Worm (Caenorhabditis elegans) whole organism, mixed stage, embryonic: ENCODE data around the gene htp-1.

Experiments used
- M03D4.4 ChIP-seq: sonication (generic microtip); optimal IDR thresholded peaks from 2 replicates; lab custom pipeline; 2017; ENCODE audit warnings: mild to moderate bottlenecking, missing genetic modification characterization, missing compliant biosample characterization
- bed-3 ChIP-seq: fragments of 200-800 bp; sonication (Bioruptor generic); optimal IDR thresholded peaks from 3 replicates; lab custom pipeline; 2018; ENCODE audit warnings: mild to moderate bottlenecking, missing genetic modification characterization, moderate library complexity, missing compliant biosample characterization
- ceh-39 ChIP-seq: fragments of 150-350 bp; optimal IDR thresholded peaks from 2 replicates; lab custom pipeline; 2014; ENCODE audit warnings: missing biosample characterization, missing genetic modification characterization
- ceh-83 ChIP-seq: fragments of 200-800 bp; sonication (Bioruptor generic); optimal IDR thresholded peaks from 2 replicates; lab custom pipeline; 2018; ENCODE audit warnings: mild to moderate bottlenecking, missing genetic modification characterization, missing compliant biosample characterization
- ces-1 ChIP-seq: fragments of 150-350 bp; optimal IDR thresholded peaks from 2 replicates; lab custom pipeline; 2014; ENCODE audit warnings: missing biosample characterization, missing genetic modification reagents, missing genetic modification characterization
- cnd-1 ChIP-seq: fragments of 200-800 bp; sonication (Bioruptor generic); optimal IDR thresholded peaks from 2 replicates; lab custom pipeline; 2018; ENCODE audit warnings: mild to moderate bottlenecking, missing genetic modification characterization, missing compliant biosample characterization
- drap-1 ChIP-seq: fragments of 200-800 bp; sonication (Bioruptor generic); optimal IDR thresholded peaks from 3 replicates; lab custom pipeline; 2018; ENCODE audit warnings: mild to moderate bottlenecking, missing genetic modification characterization, missing compliant biosample characterization
- elt-1 ChIP-seq: sonication (generic microtip); optimal IDR thresholded peaks from 2 replicates; lab custom pipeline; 2017; ENCODE audit warnings: missing genetic modification characterization, mild to moderate bottlenecking, missing compliant biosample characterization, antibody characterized with exemption, moderate library complexity, borderline replicate concordance; ENCODE audit not compliant: insufficient read depth
- flh-1 ChIP-seq: fragments of 200-800 bp; sonication (Bioruptor generic); optimal IDR thresholded peaks from 2 replicates; lab custom pipeline; 2018; ENCODE audit warnings: mild to moderate bottlenecking, missing genetic modification characterization, moderate library complexity, missing compliant biosample characterization
- hlh-1 ChIP-seq: fragments of 150-350 bp; optimal IDR thresholded peaks from 2 replicates; lab custom pipeline; 2014; ENCODE audit warnings: missing biosample characterization, missing genetic modification reagents, missing genetic modification characterization
- lin-13 ChIP-seq: fragments of 150-350 bp; optimal IDR thresholded peaks from 2 replicates; lab custom pipeline; 2014; ENCODE audit warnings: missing biosample characterization, missing genetic modification characterization
- lin-32 ChIP-seq: fragments of 200-800 bp; sonication (Bioruptor generic); optimal IDR thresholded peaks from 2 replicates; lab custom pipeline; 2018; ENCODE audit warnings: mild to moderate bottlenecking, missing genetic modification characterization, missing compliant biosample characterization
- lsy-2 ChIP-seq: fragments of 150-350 bp; optimal IDR thresholded peaks from 2 replicates; lab custom pipeline; 2014; ENCODE audit warnings: missing biosample characterization, missing genetic modification characterization
- mab-5 ChIP-seq: fragments of 150-350 bp; optimal IDR thresholded peaks from 2 replicates; lab custom pipeline; 2014; ENCODE audit warnings: missing biosample characterization, missing genetic modification characterization
- mls-2 ChIP-seq: sonication (generic microtip); optimal IDR thresholded peaks from 2 replicates; lab custom pipeline; 2016; ENCODE audit warnings: mild to moderate bottlenecking, missing genetic modification characterization, moderate library complexity, missing compliant biosample characterization
- nhr-12 ChIP-seq: fragments of 150-350 bp; optimal IDR thresholded peaks from 2 replicates; lab custom pipeline; 2014; ENCODE audit warnings: missing biosample characterization, missing genetic modification characterization
- nhr-2 ChIP-seq: fragments of 150-350 bp; optimal IDR thresholded peaks from 2 replicates; lab custom pipeline; 2014; ENCODE audit warnings: missing biosample characterization, missing genetic modification characterization
- nhr-237 ChIP-seq: fragments of 150-350 bp; optimal IDR thresholded peaks from 2 replicates; lab custom pipeline; 2014; ENCODE audit warnings: missing biosample characterization, missing genetic modification characterization
- nhr-28 ChIP-seq: fragments of 150-350 bp; optimal IDR thresholded peaks from 2 replicates; lab custom pipeline; 2014; ENCODE audit warnings: missing biosample characterization, missing genetic modification characterization
- nhr-76 ChIP-seq: sonication (generic microtip); optimal IDR thresholded peaks from 2 replicates; lab custom pipeline; 2017; ENCODE audit warnings: missing biosample characterization, missing genetic modification characterization
- pha-4 ChIP-seq: fragments of 150-350 bp; optimal IDR thresholded peaks from 2 replicates; lab custom pipeline; 2018; ENCODE audit warnings: missing biosample characterization, missing genetic modification reagents, missing genetic modification characterization
- snpc-4 ChIP-seq: fragments of 150-350 bp; optimal IDR thresholded peaks from 2 replicates; lab custom pipeline; 2014; ENCODE audit warnings: missing biosample characterization, missing genetic modification characterization
- tbx-8 ChIP-seq: fragments of 200-800 bp; sonication (Bioruptor generic); optimal IDR thresholded peaks from 2 replicates; lab custom pipeline; 2018; ENCODE audit warnings: mild to moderate bottlenecking, missing genetic modification characterization, moderate library complexity, missing compliant biosample characterization
- unc-120 ChIP-seq: sonication (generic microtip); optimal IDR thresholded peaks from 2 replicates; lab custom pipeline; 2017; ENCODE audit warnings: missing genetic modification characterization, missing compliant biosample characterization; ENCODE audit not compliant: poor library complexity, severe bottlenecking
- unc-39 ChIP-seq: fragments of 150-350 bp; optimal IDR thresholded peaks from 2 replicates; lab custom pipeline; 2014; ENCODE audit warnings: missing biosample characterization, missing genetic modification characterization
- unc-62 ChIP-seq: fragments of 150-350 bp; optimal IDR thresholded peaks from 2 replicates; lab custom pipeline; 2014; ENCODE audit warnings: missing biosample characterization, missing genetic modification reagents, missing genetic modification characterization
- zip-8 ChIP-seq: fragments of 150-350 bp; optimal IDR thresholded peaks from 2 replicates; lab custom pipeline; 2014; ENCODE audit warnings: missing biosample characterization, missing genetic modification characterization
- ztf-11 ChIP-seq: fragments of 150-350 bp; optimal IDR thresholded peaks from 2 replicates; lab custom pipeline; 2014; ENCODE audit warnings: missing biosample characterization, missing genetic modification characterization

Gene htp-1

ce11 chrIV:5411641-5412337, 20.4 kb upstream of the htp-1 start, which contains the start of gene ZK616.8:
ZK616.8 (minus strand) TSS chrIV:5412193.
- TF ChIP-seq flh-1 (GFP tag; lab: Kevin White, UChicago) (no peak), bed-3 (GFP tag; lab: Kevin White, UChicago) (no peak), snpc-4 (no peak), tbx-8 (no peak), nhr-12 (tag; lab: Kevin White, UChicago) (no peak), unc-39 (tag; lab: Kevin White, UChicago) (no peak), unc-120 (tag; lab: Kevin White, UChicago) (no peak), unc-62 (GFP tag; lab: Kevin White, UChicago) (no peak), mls-2 (tag; lab: Kevin White, UChicago) (no peak), nhr-28 (tag; lab: Kevin White, UChicago) (no peak), elt-1 (tag; lab: Kevin White, UChicago) (no peak), ztf-11 (tag; lab: Kevin White, UChicago) (no peak)

ce11 chrIV:5411120-5411519, 19.8 kb upstream of the htp-1 start, which contains the start of gene ZK616.65:
ZK616.65 (minus strand) TSS chrIV:5411220.
- no peak for TF ChIP-seq zip-8 (tag; lab: Kevin White, UChicago)
- TF ChIP-seq mab-5 (tag; lab: Kevin White, UChicago) = no peak
- TF ChIP-seq M03D4.4 = no peak
- TF ChIP-seq unc-120 (tag; lab: Kevin White, UChicago) = no peak
- TF ChIP-seq lin-32 (GFP tag; lab: Kevin White, UChicago) = no peak
- no peak for TF ChIP-seq lin-13
- TF ChIP-seq drap-1 (GFP tag; lab: Kevin White, UChicago) = no peak
- TF ChIP-seq tbx-8 = no peak
- no peak for TF ChIP-seq snpc-4
- TF ChIP-seq ceh-83 (GFP tag; lab: Kevin White, UChicago) = no peak
- TF ChIP-seq ces-1 = no peak
- TF ChIP-seq ceh-39 (tag; lab: Kevin White, UChicago) = no peak
- TF ChIP-seq cnd-1 (tag; lab: Kevin White, UChicago) = no peak
- no peak for TF ChIP-seq mls-2 (tag; lab: Kevin White, UChicago)
- TF ChIP-seq nhr-76 (tag; lab: Kevin White, UChicago) = no peak
- no peak for TF ChIP-seq flh-1 (GFP tag; lab: Kevin White, UChicago)

- TF ChIP-seq elt-1 (tag; lab: Kevin White, UChicago) (no peak), ceh-39 (tag; lab: Kevin White, UChicago) (no peak), drap-1 (GFP tag; lab: Kevin White, UChicago) (no peak), mls-2 (tag; lab: Kevin White, UChicago) (no peak), lsy-2 (no peak), snpc-4 (no peak), M03D4.4 (no peak), hlh-1 (tag; lab: Kevin White, UChicago) (no peak), ces-1 (no peak), pha-4 (tag; lab: Kevin White, UChicago) (no peak), lin-32 (GFP tag; lab: Kevin White, UChicago) (no peak)
Measured at ce11 chrIV:5409112-5409511, 17.8 kb upstream of the htp-1 start.

- no peak for TF ChIP-seq drap-1 (GFP tag; lab: Kevin White, UChicago)
- no peak for TF ChIP-seq unc-120 (tag; lab: Kevin White, UChicago)
- TF ChIP-seq elt-1 (tag; lab: Kevin White, UChicago) = no peak
- TF ChIP-seq ces-1 = no peak
- no peak for TF ChIP-seq nhr-12 (tag; lab: Kevin White, UChicago)
- TF ChIP-seq nhr-76 (tag; lab: Kevin White, UChicago) = no peak
- TF ChIP-seq nhr-237 = no peak
- TF ChIP-seq lin-13 = no peak
- TF ChIP-seq ceh-39 (tag; lab: Kevin White, UChicago) = no peak
- TF ChIP-seq snpc-4 = no peak
- TF ChIP-seq nhr-28 (tag; lab: Kevin White, UChicago) = no peak
- no peak for TF ChIP-seq unc-62 (GFP tag; lab: Kevin White, UChicago)
- no peak for TF ChIP-seq nhr-2 (tag; lab: Kevin White, UChicago)
Measured at ce11 chrIV:5405345-5405744, 14.0 kb upstream of the htp-1 start, which contains the start of gene ZK616.61. ZK616.61 (plus strand) TSS chrIV:5405645.

ce11 chrIV:5400609-5401008, 9.3 kb upstream of the htp-1 start, which contains the start of gene ZK616.1:
ZK616.1 (plus strand) TSS chrIV:5400909.
- TF ChIP-seq cnd-1 (tag; lab: Kevin White, UChicago) (no peak), lin-13 (no peak), M03D4.4 (no peak), nhr-2 (tag; lab: Kevin White, UChicago) (no peak), nhr-237 (no peak)
